ENCODE assay signal across 4 worm cellular contexts in the genomic region with DNA sequence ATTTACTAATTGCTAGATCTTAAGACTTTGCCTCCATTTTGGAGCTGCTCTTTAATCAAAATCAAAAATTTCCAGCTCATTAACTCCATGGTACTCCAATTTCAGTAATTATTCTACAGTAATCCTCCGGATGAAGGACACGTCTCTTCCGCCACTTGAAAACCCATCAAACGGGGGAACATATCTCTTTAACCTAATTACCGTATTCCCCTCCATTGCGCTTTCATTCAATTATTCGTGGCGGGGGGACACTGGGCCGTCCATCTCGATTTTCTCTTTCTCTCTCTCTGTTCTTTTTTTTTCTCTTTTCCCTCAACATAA.
TF ChIP-seq lines count a peak whose summit lies in the region.

No protein-coding gene starts in this region.

TF ChIP-seq in whole organism, L1 larva, 84 proteins besides CTCF, POLR2A, EP300 and RAD21:
- TF ChIP-seq nhr-76 (tag; optimal IDR thresholded peaks at IDR 0.05; lab: Kevin White, UChicago) (no peak), F16B12.6 (tag; optimal IDR thresholded peaks at IDR 0.05; lab: Kevin White, UChicago) (no peak), elt-2 (tag; optimal IDR thresholded peaks at IDR 0.05; lab: Kevin White, UChicago) (no peak), hlh-17 (GFP tag; optimal IDR thresholded peaks at IDR 0.05; lab: Kevin White, UChicago; ENCODE audit: borderline replicate concordance) (no peak), mep-1 (tag; optimal IDR thresholded peaks at IDR 0.05; lab: Kevin White, UChicago) (peak; percentile 8), nhr-11 (tag; optimal IDR thresholded peaks at IDR 0.05; lab: Kevin White, UChicago) (no peak), C16A3.4 (tag; optimal IDR thresholded peaks at IDR 0.05; lab: Kevin White, UChicago) (no peak), unc-130 (tag; optimal IDR thresholded peaks at IDR 0.05; lab: Kevin White, UChicago) (no peak), ama-1 (optimal IDR thresholded peaks at IDR 0.05; lab: Kevin White, UChicago) (no peak), ces-1 (GFP tag; optimal IDR thresholded peaks at IDR 0.05; lab: Kevin White, UChicago) (peak; percentile 92), nhr-28 (tag; optimal IDR thresholded peaks at IDR 0.05; lab: Kevin White, UChicago) (no peak), nhr-90 (tag; optimal IDR thresholded peaks at IDR 0.05; lab: Kevin White, UChicago; ENCODE audit: poor library complexity) (no peak), blmp-1 (tag; optimal IDR thresholded peaks at IDR 0.05; lab: Kevin White, UChicago) (peak; percentile 84), pag-3 (tag; optimal IDR thresholded peaks at IDR 0.05; lab: Kevin White, UChicago; ENCODE audit: borderline replicate concordance, insufficient read depth) (no peak), grh-1 (GFP tag; IDR thresholded peaks at IDR 0.05; lab: Robert Waterston, UW) (no peak), irx-1 (tag; optimal IDR thresholded peaks at IDR 0.05; lab: Kevin White, UChicago) (no peak), egl-27 (tag; optimal IDR thresholded peaks at IDR 0.05; lab: Kevin White, UChicago) (no peak)

TF ChIP-seq in whole organism, L4 larva, 104 proteins besides CTCF, POLR2A, EP300 and RAD21:
- TF ChIP-seq zag-1 (tag; optimal IDR thresholded peaks at IDR 0.05; lab: Kevin White, UChicago): no peak
- TF ChIP-seq dmd-6 (GFP tag; IDR thresholded peaks at IDR 0.05; lab: Robert Waterston, UW): no peak
- no peak for TF ChIP-seq F26F4.8 (GFP tag; conservative IDR thresholded peaks at IDR 0.05; lab: Robert Waterston, UW)
- peak; percentile 47 for TF ChIP-seq ces-1 (GFP tag; optimal IDR thresholded peaks at IDR 0.05; lab: Kevin White, UChicago)
- no peak for TF ChIP-seq pha-4 (GFP tag; IDR thresholded peaks at IDR 0.05; lab: Robert Waterston, UW)
- TF ChIP-seq pha-4 (tag; optimal IDR thresholded peaks at IDR 0.05; lab: Kevin White, UChicago): no peak
- no peak for TF ChIP-seq fos-1 (tag; optimal IDR thresholded peaks at IDR 0.05; lab: Kevin White, UChicago)

TF ChIP-seq in whole organism, late embryonic, 69 proteins besides CTCF, POLR2A, EP300 and RAD21:
- peak; percentile 99 for TF ChIP-seq unc-42 (tag; optimal IDR thresholded peaks at IDR 0.05; lab: Kevin White, UChicago)
- TF ChIP-seq ceh-31 (tag; optimal IDR thresholded peaks at IDR 0.05; lab: Kevin White, UChicago): peak; percentile 67
- no peak for TF ChIP-seq pros-1 (tag; optimal IDR thresholded peaks at IDR 0.05; lab: Kevin White, UChicago)
- TF ChIP-seq ceh-45 (GFP tag; IDR thresholded peaks at IDR 0.05; lab: Robert Waterston, UW): no peak

TF ChIP-seq in whole organism, mixed stage, embryonic, 35 proteins besides CTCF, POLR2A, EP300 and RAD21:
- TF ChIP-seq ces-1 (GFP tag; optimal IDR thresholded peaks at IDR 0.05; lab: Kevin White, UChicago): peak; percentile 99
- TF ChIP-seq nhr-2 (tag; optimal IDR thresholded peaks at IDR 0.05; lab: Kevin White, UChicago): no peak
- TF ChIP-seq blmp-1 (tag; optimal IDR thresholded peaks at IDR 0.05; lab: Kevin White, UChicago): peak; percentile 37
